Worm (Caenorhabditis elegans): Measurements from ENCODE around the gene tbc-2.

The tbc-2 gene

DNA sequence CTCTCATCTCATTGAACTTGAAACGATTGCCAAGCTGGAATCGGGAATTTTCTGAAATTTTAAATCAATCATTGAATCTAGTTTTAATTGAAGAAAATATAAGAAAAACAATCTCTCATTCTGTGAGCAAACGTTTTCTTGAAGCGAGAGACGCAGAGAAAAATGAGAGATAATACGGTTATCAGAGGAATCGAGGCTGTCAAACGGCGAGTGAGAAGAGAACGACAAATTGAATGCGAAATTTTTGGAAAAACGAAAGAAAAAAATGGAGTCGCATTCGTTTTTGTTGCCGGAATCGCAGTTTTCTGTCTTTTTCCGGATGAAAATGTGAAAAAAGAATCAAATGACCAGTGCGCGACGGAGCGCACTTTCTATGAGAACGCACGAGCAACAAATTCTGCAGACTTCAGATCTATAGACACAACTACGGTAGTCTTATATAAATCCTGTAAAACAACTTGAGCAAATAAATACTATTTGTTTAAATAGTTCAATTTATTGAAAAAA is 46.4 kb upstream of the tbc-2 start, which contains the start of gene tex-2 (continued):
- TF ChIP-seq lin-15B (tag; optimal IDR thresholded peaks at IDR 0.05) (peak; percentile 38), snu-23 (GFP tag; optimal IDR thresholded peaks at IDR 0.05) (peak; percentile 22), lsy-2 (tag; optimal IDR thresholded peaks at IDR 0.05) (peak; percentile 7 to 22), nhr-71 (tag; optimal IDR thresholded peaks at IDR 0.05) (peak; percentile 31), nhr-11 (tag; optimal IDR thresholded peaks at IDR 0.05) (no peak), sptf-1 (tag; optimal IDR thresholded peaks at IDR 0.05) (no peak), ets-5 (GFP tag; IDR thresholded peaks at IDR 0.05) (no peak), tbx-2 (tag; optimal IDR thresholded peaks at IDR 0.05) (no peak), zag-1 (tag; optimal IDR thresholded peaks at IDR 0.05) (no peak), irx-1 (tag; optimal IDR thresholded peaks at IDR 0.05) (no peak), isw-1 (GFP tag; IDR thresholded peaks at IDR 0.05) (peak; percentile 18)

- TF ChIP-seq elt-2 (tag; optimal IDR thresholded peaks at IDR 0.05) (peak; percentile 51), jun-1 (tag; optimal IDR thresholded peaks at IDR 0.05) (no peak)
Observed at ce11 chrII:5872414-5872813, 45.2 kb upstream of the tbc-2 start.

DNA sequence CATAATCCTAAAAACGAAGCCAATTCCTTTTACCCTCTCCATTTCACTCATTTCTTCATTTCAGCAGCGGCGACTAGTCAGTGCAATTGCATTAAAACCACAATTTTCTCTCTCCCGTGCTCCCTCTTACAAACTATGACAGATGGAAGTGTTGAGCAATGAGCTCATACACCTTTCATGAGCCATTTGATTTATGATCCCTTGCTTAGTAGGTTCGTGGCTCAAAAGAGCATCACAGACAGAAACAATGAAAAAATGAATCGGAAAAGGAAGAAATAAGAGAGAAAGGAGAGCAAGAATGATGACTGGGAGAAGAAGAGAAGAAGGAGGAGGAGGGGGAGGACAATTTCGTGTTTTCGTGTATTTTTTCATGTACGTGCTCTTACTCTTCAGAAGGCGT is 44.3 kb upstream of the tbc-2 start:
- no peak for TF ChIP-seq hpl-2 (GFP tag; optimal IDR thresholded peaks at IDR 0.05)
- TF ChIP-seq nhr-85 (tag): peak; percentile 39
- TF ChIP-seq lin-14 (GFP tag; optimal IDR thresholded peaks at IDR 0.05): peak; percentile 48
- no peak for TF ChIP-seq ama-1 (optimal IDR thresholded peaks at IDR 0.05)
- TF ChIP-seq dsc-1 (tag; optimal IDR thresholded peaks at IDR 0.05): peak; percentile 48
- no peak for TF ChIP-seq hlh-17 (GFP tag; optimal IDR thresholded peaks at IDR 0.05; ENCODE audit: borderline replicate concordance)
- no peak for TF ChIP-seq efl-3 (GFP tag; optimal IDR thresholded peaks at IDR 0.05)
- TF ChIP-seq lsy-2 (tag; optimal IDR thresholded peaks at IDR 0.05): peak in 1 of 2 experiments; percentile 15

DNA sequence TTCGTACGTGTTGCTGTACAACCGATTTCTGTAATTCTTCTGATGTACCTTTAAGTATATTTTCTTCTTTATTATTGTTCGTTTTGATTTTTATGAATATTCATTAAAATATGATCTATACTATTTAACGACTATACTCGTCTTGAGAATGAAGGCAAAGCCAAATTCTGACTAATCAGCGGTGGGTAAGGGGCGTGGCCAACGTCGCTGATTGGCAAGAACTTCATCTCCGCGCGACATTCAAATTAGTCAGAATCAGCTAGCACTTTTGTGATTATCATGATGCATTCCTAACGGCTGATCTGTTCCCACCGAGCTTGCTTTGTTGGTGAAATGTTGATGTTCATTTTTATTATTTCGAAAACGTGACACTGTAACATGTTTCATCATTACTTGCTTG is 39.7 kb upstream of the tbc-2 start:
- TF ChIP-seq nhr-71 (tag; optimal IDR thresholded peaks at IDR 0.05) (no peak), nhr-85 (tag) (no peak), nhr-11 (tag; optimal IDR thresholded peaks at IDR 0.05) (no peak), lin-39 (tag; optimal IDR thresholded peaks at IDR 0.05) (no peak), unc-98 (GFP tag; IDR thresholded peaks at IDR 0.05) (no peak), dpl-1 (GFP tag; optimal IDR thresholded peaks at IDR 0.05) (peak in 1 of 3 experiments; percentile 20), efl-1 (optimal IDR thresholded peaks at IDR 0.05) (no peak), efl-1 (GFP tag; optimal IDR thresholded peaks at IDR 0.05 in 1 of 2) (peak in 1 of 2 experiments; percentile 40)

DNA sequence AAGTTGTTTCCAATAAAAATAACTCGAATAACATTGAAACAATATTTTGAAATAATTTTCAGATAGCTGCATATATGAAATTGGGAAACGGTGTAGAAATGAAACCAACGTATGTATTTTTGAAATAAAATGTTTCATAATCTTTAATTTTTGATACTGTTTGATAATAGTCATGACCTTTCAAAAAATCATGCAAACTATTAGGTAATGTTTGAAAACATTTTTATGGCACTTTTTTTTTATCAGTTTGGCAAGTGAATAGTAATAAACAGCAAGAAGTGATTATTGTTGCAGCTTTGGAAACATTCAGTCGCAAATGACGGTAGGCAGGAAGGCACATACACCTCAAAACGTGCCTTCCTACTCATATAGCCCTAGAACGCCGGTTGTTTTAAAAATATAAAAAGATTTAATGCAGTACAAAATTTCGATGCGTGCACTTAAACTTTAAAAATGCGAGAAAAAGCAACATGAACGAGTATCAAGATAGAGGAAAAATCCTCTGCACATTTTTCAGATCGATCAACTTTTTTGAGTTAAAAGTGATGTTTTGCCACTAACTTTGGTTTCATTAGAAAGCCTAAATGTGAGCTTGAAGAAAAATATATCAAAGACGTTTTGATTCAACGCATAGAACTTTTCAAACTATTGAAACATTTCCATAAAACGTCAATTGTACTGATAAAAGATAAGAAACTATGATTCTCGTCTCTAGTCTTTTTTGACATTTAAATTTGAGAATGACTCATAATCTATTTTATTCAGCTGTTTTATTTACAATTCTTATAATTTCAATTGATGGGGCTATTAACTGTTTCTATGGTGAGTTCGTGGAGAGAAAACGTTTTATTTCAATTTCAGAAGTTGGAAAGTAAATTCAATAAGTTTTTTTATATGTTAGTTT is 38.4 kb upstream of the tbc-2 start, which contains the start of gene F55C12.19:
Gene F55C12.19 (plus strand): TSS at position 735 of the 904 bp plus-strand sequence.
- TF ChIP-seq ama-1 (optimal IDR thresholded peaks at IDR 0.05): no peak
- TF ChIP-seq nhr-28 (tag; optimal IDR thresholded peaks at IDR 0.05): no peak
- TF ChIP-seq lin-39 (tag; optimal IDR thresholded peaks at IDR 0.05): no peak
- peak; percentile 47 for TF ChIP-seq elt-2 (tag; optimal IDR thresholded peaks at IDR 0.05)
- TF ChIP-seq snu-23 (GFP tag; optimal IDR thresholded peaks at IDR 0.05): no peak
- no peak for TF ChIP-seq hlh-17 (GFP tag; optimal IDR thresholded peaks at IDR 0.05; ENCODE audit: borderline replicate concordance)

DNA sequence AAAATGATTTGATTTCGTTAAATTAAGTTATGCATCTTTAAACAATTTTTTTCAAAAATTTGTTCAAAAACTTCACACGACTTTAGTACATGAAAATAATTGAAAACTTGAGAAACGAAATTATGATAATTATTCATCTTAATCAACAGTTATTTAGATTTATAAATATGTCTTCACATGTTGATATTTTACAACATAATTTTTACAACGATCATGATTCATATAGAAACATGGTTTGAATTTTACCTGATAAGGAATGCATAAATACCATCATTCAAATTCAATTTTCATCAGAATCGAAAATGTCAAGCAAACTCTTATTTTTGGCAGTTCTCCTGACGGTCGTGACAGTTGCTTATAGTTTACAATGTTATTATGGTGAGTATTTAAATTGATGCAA is 36.6 kb upstream of the tbc-2 start, which contains the start of gene tag-234:
Gene tag-234 (plus strand): TSS at position 301 of the 400 bp plus-strand sequence.
- TF ChIP-seq elt-2 (tag; optimal IDR thresholded peaks at IDR 0.05) (peak; percentile 2), nhr-76 (tag; optimal IDR thresholded peaks at IDR 0.05) (no peak)

DNA sequence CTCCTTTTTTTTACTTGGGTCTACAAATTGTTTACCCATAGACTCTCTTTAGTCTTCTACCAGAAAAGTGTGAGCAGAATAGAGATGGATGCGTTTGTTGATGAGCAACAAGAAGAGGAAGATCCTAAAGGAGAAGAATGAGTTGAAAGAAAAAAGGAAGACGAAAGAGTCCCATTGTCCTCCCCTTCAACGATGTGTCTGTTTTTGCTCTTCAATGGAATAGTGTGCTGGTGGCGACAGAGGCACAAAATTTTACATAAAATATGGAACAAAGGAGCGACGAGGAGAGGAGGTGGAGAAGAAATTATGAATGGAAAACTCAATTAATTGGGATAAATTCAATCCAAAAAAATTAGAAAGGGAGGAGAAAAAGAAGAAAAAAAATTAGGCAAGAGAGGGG is 33.4 kb upstream of the tbc-2 start:
- no peak for TF ChIP-seq nhr-19 (GFP tag; conservative IDR thresholded peaks at IDR 0.05)
- peak; percentile 49 for TF ChIP-seq lin-14 (GFP tag; optimal IDR thresholded peaks at IDR 0.05)
